Worm (Caenorhabditis elegans) whole organism, early embryonic: ENCODE measurements around the gene nep-12.

Source experiments
- F13C5.2 ChIP-seq: sonication (generic microtip); optimal IDR thresholded peaks from 2 replicates; lab custom pipeline; 2017; ENCODE audit warnings: mild to moderate bottlenecking, missing genetic modification characterization, inconsistent platforms, missing compliant biosample characterization
- aly-1 ChIP-seq: sonication (generic microtip); optimal IDR thresholded peaks from 2 replicates; lab custom pipeline; 2016; ENCODE audit warnings: missing genetic modification characterization, missing compliant biosample characterization
- ama-1 ChIP-seq: fragments of 150-350 bp; optimal IDR thresholded peaks from 2 replicates; lab custom pipeline; 2014
- ceh-13 ChIP-seq: fragments of 200-800 bp; sonication (Bioruptor generic); optimal IDR thresholded peaks from 2 replicates; lab custom pipeline; 2018; ENCODE audit warnings: mild to moderate bottlenecking, missing genetic modification characterization, missing compliant biosample characterization
- ceh-36 ChIP-seq: sonication (generic microtip); optimal IDR thresholded peaks from 2 replicates; lab custom pipeline; 2016; ENCODE audit warnings: missing genetic modification characterization, inconsistent platforms, missing compliant biosample characterization
- ets-7 ChIP-seq: sonication (generic microtip); optimal IDR thresholded peaks from 2 replicates; lab custom pipeline; 2016; ENCODE audit warnings: missing genotype, missing genetic modification characterization, missing compliant biosample characterization
- flt-1 ChIP-seq: fragments of 200-800 bp; sonication (Bioruptor generic); IDR thresholded peaks from 2 replicates; pipeline ENCODE4 v1.3.6; 2022; ENCODE audit warnings: missing genetic modification characterization, missing compliant biosample characterization
- hmg-4 ChIP-seq: fragments of 200-800 bp; sonication (Bioruptor generic); optimal IDR thresholded peaks from 2 replicates; lab custom pipeline; 2018; ENCODE audit warnings: mild to moderate bottlenecking, missing genetic modification characterization, missing compliant biosample characterization
- hnd-1 ChIP-seq: sonication (generic microtip); optimal IDR thresholded peaks from 2 replicates; lab custom pipeline; 2016; ENCODE audit warnings: missing genetic modification characterization, missing compliant biosample characterization
- pes-1 ChIP-seq: fragments of 200-800 bp; sonication (Bioruptor generic); IDR thresholded peaks from 2 replicates; pipeline ENCODE4 v1.3.6; 2022; ENCODE audit warnings: missing genetic modification reagents, missing genetic modification characterization, missing compliant biosample characterization
- scrt-1 ChIP-seq: fragments of 200-800 bp; sonication (Bioruptor generic); IDR thresholded peaks from 2 replicates; pipeline ENCODE4 v1.3.6; 2022; ENCODE audit warnings: missing genetic modification characterization, missing compliant biosample characterization
- tbx-11 ChIP-seq: fragments of 200-800 bp; sonication (Bioruptor generic); IDR thresholded peaks from 2 replicates; pipeline ENCODE4 v1.3.6; 2022; ENCODE audit warnings: missing genetic modification characterization, missing compliant biosample characterization

DNA sequence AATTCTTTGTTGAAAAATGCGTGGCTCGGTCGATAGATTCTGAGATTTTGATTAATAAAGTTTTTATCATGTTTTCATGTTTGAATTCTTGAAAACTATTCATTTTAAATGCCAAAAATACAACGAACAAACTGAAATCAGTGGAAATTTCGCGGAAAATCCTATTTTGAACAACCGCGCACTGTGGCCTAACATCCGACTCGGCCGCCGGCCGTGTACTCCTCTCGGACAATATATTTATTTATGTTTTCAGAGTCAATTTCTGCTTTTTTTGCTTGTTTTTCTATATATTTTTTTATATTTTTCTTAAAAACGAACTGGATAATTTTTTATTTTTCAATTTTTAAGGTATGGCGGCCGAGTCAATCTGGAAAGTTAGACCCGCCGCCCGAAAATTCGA, 6.9 kb upstream of the nep-12 start, which contains the start of gene F26G1.1:
- TF ChIP-seq hmg-4, result peak; percentile 59
- TF ChIP-seq ama-1 (lab: Kevin White, UChicago), result no peak
- no peak for TF ChIP-seq ceh-13 (GFP tag; lab: Kevin White, UChicago)
- no peak for TF ChIP-seq aly-1
- TF ChIP-seq pes-1 (GFP tag; lab: Robert Waterston, UW), result no peak; the same call in 1 of the 2 replicates
- TF ChIP-seq ets-7 (tag; lab: Kevin White, UChicago), result no peak
- no peak for TF ChIP-seq tbx-11
- no peak for TF ChIP-seq flt-1 (GFP tag; lab: Robert Waterston, UW)
- no peak for TF ChIP-seq hnd-1 (tag; lab: Kevin White, UChicago)
- peak; percentile 24 for TF ChIP-seq F13C5.2
- TF ChIP-seq ceh-36, result no peak
- TF ChIP-seq scrt-1 (GFP tag; lab: Robert Waterston, UW), result no peak
